Worm (Caenorhabditis elegans) whole organism, young adult: ENCODE results near the gene cyp-25A6.

Experiments used
- B0336.3 ChIP-seq: fragments of 200-800 bp; sonication (Bioruptor generic); IDR thresholded peaks from 2 replicates; pipeline ENCODE4 v1.3.6; 2022; ENCODE audit warnings: missing genetic modification characterization, missing compliant biosample characterization
- F33H1.4 ChIP-seq: fragments of 200-800 bp; sonication (Bioruptor generic); IDR thresholded peaks from 2 replicates; pipeline ENCODE4 v1.3.6; 2022; ENCODE audit warnings: missing genetic modification reagents, missing genetic modification characterization, missing compliant biosample characterization
- F39B2.1 ChIP-seq: fragments of 200-800 bp; sonication (Bioruptor generic); IDR thresholded peaks from 2 replicates; pipeline ENCODE4 v1.3.6; 2022; ENCODE audit warnings: missing genetic modification reagents, missing genetic modification characterization, missing compliant biosample characterization
- F57C9.4 ChIP-seq: sonication (generic microtip); optimal IDR thresholded peaks from 2 replicates; lab custom pipeline; 2017; ENCODE audit warnings: mild to moderate bottlenecking, missing genetic modification characterization, missing compliant biosample characterization
- K11D2.4 ChIP-seq: fragments of 200-800 bp; sonication (Bioruptor generic); IDR thresholded peaks from 2 replicates; pipeline ENCODE4 v1.3.6; 2022; ENCODE audit warnings: missing genetic modification reagents, missing genetic modification characterization, missing compliant biosample characterization
- Y53G8AR.9 ChIP-seq: fragments of 200-800 bp; sonication (Bioruptor generic); conservative IDR thresholded peaks from 2 replicates; pipeline ENCODE4 v1.3.6; 2022; ENCODE audit warnings: missing genetic modification reagents, missing genetic modification characterization, missing compliant biosample characterization
- Y56A3A.18 ChIP-seq: fragments of 200-800 bp; sonication (Bioruptor generic); IDR thresholded peaks from 2 replicates; pipeline ENCODE4 v1.3.6; 2022; ENCODE audit warnings: missing genetic modification reagents, missing genetic modification characterization, missing compliant biosample characterization
- Y79H2A.3 ChIP-seq: fragments of 200-800 bp; sonication (Bioruptor generic); conservative IDR thresholded peaks from 2 replicates; pipeline ENCODE4 v1.3.6; 2022; ENCODE audit warnings: missing genetic modification reagents, missing genetic modification characterization, missing compliant biosample characterization
- ama-1 ChIP-seq, 3 experiments: fragments of 150-350 bp in 1 of 3; sonication (generic microtip) in 2 of 3; optimal IDR thresholded peaks; 2 replicates each; lab custom pipeline; 2014 to 2018; ENCODE audit warnings: missing biosample characterization in 2 of 3, missing genetic modification characterization in 2 of 3, missing genetic modification reagents in 2 of 3
- atf-7 ChIP-seq: sonication (generic microtip); optimal IDR thresholded peaks from 2 replicates; lab custom pipeline; 2017; ENCODE audit warnings: mild to moderate bottlenecking, missing genetic modification characterization, missing compliant biosample characterization
- ceh-27 ChIP-seq: fragments of 200-800 bp; sonication (Bioruptor generic); optimal IDR thresholded peaks from 2 replicates; lab custom pipeline; 2018; ENCODE audit warnings: mild to moderate bottlenecking, missing genetic modification characterization, moderate library complexity, missing compliant biosample characterization
- ceh-58 ChIP-seq: fragments of 200-800 bp; sonication (Bioruptor generic); IDR thresholded peaks from 2 replicates; pipeline ENCODE4 v1.3.6; 2022; ENCODE audit warnings: missing genetic modification characterization, missing compliant biosample characterization
- dox-1 ChIP-seq: fragments of 200-800 bp; sonication (Bioruptor generic); IDR thresholded peaks from 2 replicates; pipeline ENCODE4 v1.3.6; 2022; ENCODE audit warnings: missing genetic modification reagents, missing genetic modification characterization, missing compliant biosample characterization
- egrh-3 ChIP-seq: fragments of 200-800 bp; sonication (Bioruptor generic); IDR thresholded peaks from 2 replicates; pipeline ENCODE4 v1.3.6; 2022; ENCODE audit warnings: missing genetic modification reagents, missing genetic modification characterization, missing compliant biosample characterization
- fkh-3 ChIP-seq: sonication (generic microtip); optimal IDR thresholded peaks from 2 replicates; lab custom pipeline; 2016; ENCODE audit warnings: mild to moderate bottlenecking, missing genetic modification characterization, missing compliant biosample characterization
- gei-17 ChIP-seq: fragments of 200-800 bp; sonication (Bioruptor generic); optimal IDR thresholded peaks from 2 replicates; lab custom pipeline; 2018; ENCODE audit warnings: mild to moderate bottlenecking, missing genetic modification characterization, missing compliant biosample characterization
- hmg-20 ChIP-seq: fragments of 200-800 bp; sonication (Bioruptor generic); IDR thresholded peaks from 2 replicates; pipeline ENCODE4 v1.3.6; 2022; ENCODE audit warnings: missing genetic modification reagents, missing genetic modification characterization, missing compliant biosample characterization
- lag-1 ChIP-seq: fragments of 200-800 bp; sonication (Bioruptor generic); IDR thresholded peaks from 2 replicates; pipeline ENCODE4 v1.3.6; 2022; ENCODE audit warnings: missing genetic modification reagents, missing genetic modification characterization, missing compliant biosample characterization
- lin-26 ChIP-seq: fragments of 200-800 bp; sonication (Bioruptor generic); IDR thresholded peaks from 2 replicates; pipeline ENCODE4 v1.3.6; 2022; ENCODE audit warnings: missing genetic modification reagents, missing genetic modification characterization, missing compliant biosample characterization
- madf-10 ChIP-seq: sonication (generic microtip); optimal IDR thresholded peaks from 2 replicates; lab custom pipeline; 2016; ENCODE audit warnings: mild to moderate bottlenecking, missing genetic modification characterization, missing compliant biosample characterization
- madf-6 ChIP-seq: fragments of 200-800 bp; sonication (Bioruptor generic); IDR thresholded peaks from 2 replicates; pipeline ENCODE4 v1.3.6; 2022; ENCODE audit warnings: missing genetic modification reagents, missing genetic modification characterization, missing compliant biosample characterization
- mcd-1 ChIP-seq: fragments of 200-800 bp; sonication (Bioruptor generic); IDR thresholded peaks from 2 replicates; pipeline ENCODE4 v1.3.6; 2022; ENCODE audit warnings: missing genetic modification reagents, missing genetic modification characterization, missing compliant biosample characterization
- nfya-1 ChIP-seq: sonication (generic microtip); optimal IDR thresholded peaks from 2 replicates; lab custom pipeline; 2017; ENCODE audit warnings: antibody characterized with exemption, missing compliant biosample characterization, missing genetic modification characterization, borderline replicate concordance; ENCODE audit not compliant: insufficient read depth
- nfya-2 ChIP-seq: fragments of 200-800 bp; sonication (Bioruptor generic); IDR thresholded peaks from 2 replicates; pipeline ENCODE4 v1.3.6; 2022; ENCODE audit warnings: missing genetic modification reagents, missing genetic modification characterization, missing compliant biosample characterization
- nhr-179 ChIP-seq: sonication (generic microtip); optimal IDR thresholded peaks from 2 replicates; lab custom pipeline; 2016; ENCODE audit warnings: mild to moderate bottlenecking, missing genetic modification characterization, missing compliant biosample characterization
- pbrm-1 ChIP-seq: fragments of 200-800 bp; sonication (Bioruptor generic); IDR thresholded peaks from 2 replicates; pipeline ENCODE4 v1.3.6; 2022; ENCODE audit warnings: missing genetic modification reagents, missing genetic modification characterization, missing compliant biosample characterization
- rcor-1 ChIP-seq: fragments of 200-800 bp; sonication (Bioruptor generic); IDR thresholded peaks from 2 replicates; pipeline ENCODE4 v1.3.6; 2022; ENCODE audit warnings: missing genetic modification reagents, missing genetic modification characterization, missing compliant biosample characterization
- sdz-38 ChIP-seq: sonication (generic microtip); optimal IDR thresholded peaks from 2 replicates; lab custom pipeline; 2016; ENCODE audit warnings: missing genotype, missing genetic modification characterization, missing compliant biosample characterization
- snpc-1.1 ChIP-seq: sonication (generic microtip); optimal IDR thresholded peaks from 2 replicates; lab custom pipeline; 2017; ENCODE audit warnings: missing genetic modification characterization, mild to moderate bottlenecking, missing compliant biosample characterization, antibody characterized with exemption, moderate library complexity, missing genotype, missing genetic modification reagents; ENCODE audit not compliant: insufficient read depth
- tbx-9 ChIP-seq: sonication (generic microtip); optimal IDR thresholded peaks from 2 replicates; lab custom pipeline; 2016; ENCODE audit warnings: borderline replicate concordance, missing genetic modification characterization, inconsistent platforms, missing compliant biosample characterization
- unc-130 ChIP-seq: sonication (generic microtip); optimal IDR thresholded peaks from 2 replicates; lab custom pipeline; 2016; ENCODE audit warnings: missing genetic modification reagents, missing genetic modification characterization, missing compliant biosample characterization
- zfh-2 ChIP-seq: fragments of 200-800 bp; sonication (Bioruptor generic); conservative IDR thresholded peaks from 2 replicates; pipeline ENCODE4 v1.3.6; 2022; ENCODE audit warnings: missing genetic modification reagents, missing genetic modification characterization, missing compliant biosample characterization

cyp-25A6 gene

DNA sequence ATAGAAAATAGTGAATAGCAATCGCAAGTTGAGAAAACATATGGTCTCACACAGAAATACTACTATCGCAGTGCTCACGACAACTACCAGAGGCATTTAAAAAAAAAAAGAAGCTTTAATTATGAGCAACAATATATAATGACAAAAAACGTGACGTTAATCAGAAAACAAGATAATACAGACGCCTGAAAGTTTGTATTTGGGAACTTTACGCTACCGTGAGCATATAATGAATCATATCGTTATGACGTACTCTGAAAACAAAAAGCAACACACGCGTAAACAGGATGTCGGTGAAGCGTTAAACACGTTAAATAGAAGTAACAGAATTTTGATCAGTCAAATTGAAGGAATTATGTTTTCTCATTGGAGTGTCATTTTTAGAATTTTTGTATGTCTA lies 28.6 kb downstream of the cyp-25A6 start, which contains the start of gene srbc-71:
TSS of gene srbc-71 (minus strand) at position 101 of the 400 bp plus-strand sequence.
- TF ChIP-seq K11D2.4 (GFP tag; lab: Robert Waterston, UW): no peak
- TF ChIP-seq rcor-1 (GFP tag; lab: Robert Waterston, UW): no peak
- no peak for TF ChIP-seq Y79H2A.3
- no peak for TF ChIP-seq snpc-1.1 (tag; lab: Kevin White, UChicago)
- TF ChIP-seq, all 124 proteins: peak for 0

DNA sequence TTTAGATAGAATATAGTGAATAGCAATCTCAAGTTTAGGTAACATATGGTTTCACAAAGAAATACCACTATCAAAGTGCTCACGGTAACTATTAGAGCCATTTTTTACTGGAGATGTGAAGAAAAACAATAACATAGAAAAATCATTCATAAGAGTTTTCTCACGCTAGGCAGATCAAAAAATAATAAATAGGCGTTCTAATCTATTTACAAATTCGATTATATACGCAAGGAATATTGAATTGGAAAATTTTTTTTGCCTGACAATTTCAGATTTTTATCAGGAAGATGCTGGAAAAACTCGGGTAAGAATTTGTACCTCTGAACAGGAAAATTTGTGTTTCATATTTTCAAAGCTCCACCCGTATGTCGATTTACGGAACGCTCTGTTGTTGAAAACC lies 30.6 kb downstream of the cyp-25A6 start, which contains the start of gene srbc-70:
TSS of gene srbc-70 (minus strand) at position 101 of the 400 bp plus-strand sequence.
- TF ChIP-seq madf-10 (tag; lab: Kevin White, UChicago) (no peak), Y56A3A.18 (GFP tag; lab: Robert Waterston, UW) (no peak), pbrm-1 (GFP tag; lab: Robert Waterston, UW) (no peak), Y53G8AR.9 (GFP tag; lab: Robert Waterston, UW) (no peak), fkh-3 (tag; lab: Kevin White, UChicago) (no peak), nfya-1 (tag; lab: Kevin White, UChicago) (no peak), nhr-179 (no peak), F39B2.1 (no peak), nfya-2 (no peak), tbx-9 (tag; lab: Kevin White, UChicago) (no peak), B0336.3 (GFP tag; lab: Robert Waterston, UW) (no peak), mcd-1 (GFP tag; lab: Robert Waterston, UW) (no peak), unc-130 (GFP tag; lab: Kevin White, UChicago) (no peak), madf-6 (no peak), atf-7 (tag; lab: Kevin White, UChicago) (no peak), gei-17 (GFP tag; lab: Kevin White, UChicago) (no peak), F57C9.4 (tag; lab: Kevin White, UChicago) (no peak)

DNA sequence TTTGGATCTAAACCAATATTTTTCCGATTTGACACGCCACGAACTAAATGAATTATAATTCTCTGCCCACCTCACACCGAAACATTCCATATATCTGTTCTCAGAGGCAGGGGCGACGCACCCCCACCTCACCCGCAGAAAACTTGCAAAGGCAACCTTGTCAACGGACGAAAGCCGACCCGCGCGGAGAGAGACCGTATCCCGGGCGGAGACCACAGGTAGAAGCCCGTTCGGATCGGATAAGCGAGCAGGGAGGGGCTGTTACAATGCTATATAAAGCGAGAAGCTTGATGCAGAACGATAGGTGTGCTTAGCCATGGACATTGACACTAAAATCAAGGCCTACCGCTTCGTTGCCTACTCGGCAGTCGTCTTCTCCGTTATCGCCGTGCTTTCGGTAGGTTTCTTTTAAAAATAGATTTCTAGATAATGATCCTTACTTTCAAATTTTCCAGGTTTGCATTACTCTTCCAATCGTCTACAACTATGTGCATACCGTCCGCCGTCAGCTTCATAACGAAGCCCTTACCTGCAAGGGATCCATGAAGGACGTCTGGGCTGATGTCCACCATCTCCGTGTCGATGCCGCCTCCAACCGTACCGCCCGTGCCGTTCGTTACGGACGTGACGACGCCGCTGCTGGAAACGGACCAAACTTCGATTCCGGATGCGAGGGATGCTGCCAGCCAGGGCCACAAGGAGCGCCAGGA lies 38.2 kb downstream of the cyp-25A6 start, which contains the start of the genes zipt-2.2 and dpy-13:
TSS of gene zipt-2.2 (minus strand) at position 51 of the 710 bp plus-strand sequence.
TSS of gene dpy-13 (plus strand) at position 300 of the 710 bp plus-strand sequence.
- TF ChIP-seq hmg-20 (GFP tag; lab: Robert Waterston, UW) (no peak), lin-26 (0 out of 2 replicates have a peak, but pooled peaks have one; percentile 18)

DNA sequence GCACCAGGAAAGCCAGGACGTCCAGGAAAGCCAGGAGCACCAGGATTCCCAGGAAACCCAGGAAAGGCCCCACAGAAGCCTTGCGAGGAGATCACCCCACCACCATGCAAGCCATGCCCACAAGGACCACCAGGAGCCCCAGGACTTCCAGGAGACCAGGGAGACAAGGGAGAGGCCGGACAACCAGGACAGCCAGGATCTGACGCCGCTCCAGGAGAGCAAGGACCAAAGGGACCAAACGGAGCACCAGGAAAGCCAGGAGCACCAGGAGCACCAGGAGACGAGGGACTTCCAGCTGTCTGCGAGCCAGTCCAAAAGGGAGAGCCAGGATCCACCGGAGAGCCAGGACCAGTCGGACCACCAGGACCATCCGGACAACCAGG lies 38.7 kb downstream of the cyp-25A6 start:
- peak; percentile 91 for TF ChIP-seq egrh-3 (GFP tag; lab: Robert Waterston, UW)
- 0 out of 2 replicates have a peak, but pooled peaks have one; percentile 24 for TF ChIP-seq ceh-58 (GFP tag; lab: Robert Waterston, UW)
- no peak for TF ChIP-seq sdz-38 (tag; lab: Kevin White, UChicago)
- 0 out of 2 replicates have a peak, but pooled peaks have one; percentile 37 for TF ChIP-seq dox-1
- peak; percentile 86 for TF ChIP-seq zfh-2 (GFP tag; lab: Robert Waterston, UW)
- TF ChIP-seq lag-1: no peak
- TF ChIP-seq, all 124 proteins: peak for 4

DNA sequence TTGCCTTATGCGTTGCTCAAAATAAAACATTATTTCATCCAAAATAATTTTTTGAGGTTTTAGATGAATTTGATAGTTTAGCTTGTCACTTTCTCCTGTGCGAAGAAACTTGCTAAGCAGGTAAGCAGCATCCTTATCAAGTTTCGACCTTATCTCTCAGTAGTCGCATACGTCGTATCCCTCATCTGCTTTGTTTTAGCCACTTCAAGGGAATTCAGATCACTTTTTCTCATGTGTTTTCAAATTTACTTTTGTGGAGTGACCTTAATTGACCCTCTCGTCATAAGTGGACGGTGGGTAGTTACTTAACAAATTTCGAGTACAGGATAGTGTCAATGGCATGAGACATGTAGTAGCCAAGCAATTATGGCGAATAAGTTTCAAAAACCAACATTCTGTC lies 39.4 kb downstream of the cyp-25A6 start:
- TF ChIP-seq mcd-1 (GFP tag; lab: Robert Waterston, UW) (no peak), ceh-27 (peak; percentile 31), ama-1 (optimal IDR thresholded peaks at IDR 0.05; lab: Kevin White, UChicago) (peak; percentile 25), ama-1 (GFP tag; optimal IDR thresholded peaks at IDR 0.05; lab: Kevin White, UChicago) (no peak), F33H1.4 (GFP tag; lab: Robert Waterston, UW) (no peak), gei-17 (GFP tag; lab: Kevin White, UChicago) (no peak)
